Worm (Caenorhabditis elegans) whole organism, L1 larva: Measurements from ENCODE around the gene Y68A4A.10.

Experiments
- C16A3.4 ChIP-seq: fragments of 150-350 bp; optimal IDR thresholded peaks from 2 replicates; lab custom pipeline; 2014; ENCODE audit warnings: missing biosample characterization, missing genetic modification characterization
- F16B12.6 ChIP-seq: fragments of 150-350 bp; optimal IDR thresholded peaks from 2 replicates; lab custom pipeline; 2014; ENCODE audit warnings: missing biosample characterization, missing genetic modification characterization
- aha-1 ChIP-seq: fragments of 150-350 bp; optimal IDR thresholded peaks from 2 replicates; lab custom pipeline; 2014; ENCODE audit warnings: missing biosample characterization, missing genetic modification characterization
- alr-1 ChIP-seq: fragments of 200-800 bp; sonication (Bioruptor generic); optimal IDR thresholded peaks from 2 replicates; lab custom pipeline; 2018; ENCODE audit warnings: borderline replicate concordance, mild to moderate bottlenecking, missing genetic modification characterization, missing compliant biosample characterization
- ama-1 ChIP-seq: fragments of 150-350 bp; optimal IDR thresholded peaks from 2 replicates; lab custom pipeline; 2014
- ceh-8 ChIP-seq: fragments of 200-800 bp; sonication (Bioruptor generic); optimal IDR thresholded peaks from 2 replicates; lab custom pipeline; 2018; ENCODE audit warnings: mild to moderate bottlenecking, missing genetic modification characterization, moderate library complexity, missing compliant biosample characterization
- egl-13 ChIP-seq: sonication (generic microtip); optimal IDR thresholded peaks from 2 replicates; lab custom pipeline; 2016; ENCODE audit warnings: missing genotype, missing genetic modification reagents, missing genetic modification characterization, missing compliant biosample characterization
- elt-2 ChIP-seq: sonication (generic microtip); optimal IDR thresholded peaks from 2 replicates; lab custom pipeline; 2016; ENCODE audit warnings: missing genetic modification characterization, mild to moderate bottlenecking, inconsistent platforms, missing compliant biosample characterization, missing genetic modification reagents
- fos-1 ChIP-seq: fragments of 150-350 bp; optimal IDR thresholded peaks from 2 replicates; lab custom pipeline; 2014; ENCODE audit warnings: missing biosample characterization, missing genetic modification characterization
- grh-1 ChIP-seq: fragments of 200-800 bp; sonication (Bioruptor generic); IDR thresholded peaks from 2 replicates; pipeline ENCODE4 v1.3.6; 2022; ENCODE audit warnings: missing genetic modification reagents, missing genetic modification characterization, missing compliant biosample characterization
- hlh-4 ChIP-seq: sonication (generic microtip); optimal IDR thresholded peaks from 2 replicates; lab custom pipeline; 2016; ENCODE audit warnings: mild to moderate bottlenecking, missing genetic modification characterization, missing compliant biosample characterization
- jun-1 ChIP-seq: fragments of 150-350 bp; optimal IDR thresholded peaks from 2 replicates; lab custom pipeline; 2014; ENCODE audit warnings: missing biosample characterization, missing genetic modification reagents, missing genetic modification characterization
- lin-15B ChIP-seq: fragments of 150-350 bp; sonication (generic microtip); optimal IDR thresholded peaks from 3 replicates; lab custom pipeline; 2014; ENCODE audit warnings: missing biosample characterization, missing genetic modification characterization
- lin-35 ChIP-seq, 2 experiments: fragments of 150-350 bp; optimal IDR thresholded peaks; 2 replicates each; lab custom pipeline; 2014; ENCODE audit warnings: missing biosample characterization in 2 of 2, missing genetic modification characterization in 2 of 2, missing genetic modification reagents in 2 of 2
- lir-3 ChIP-seq: sonication (generic microtip); optimal IDR thresholded peaks from 2 replicates; lab custom pipeline; 2016; ENCODE audit warnings: mild to moderate bottlenecking, missing genetic modification characterization, moderate library complexity, missing compliant biosample characterization; ENCODE audit not compliant: poor library complexity
- mab-9 ChIP-seq: fragments of 200-800 bp; sonication (Bioruptor generic); IDR thresholded peaks from 2 replicates; pipeline ENCODE4 v1.3.6; 2022; ENCODE audit warnings: missing genetic modification reagents, missing genetic modification characterization, missing compliant biosample characterization
- mef-2 ChIP-seq: fragments of 150-350 bp; optimal IDR thresholded peaks from 2 replicates; lab custom pipeline; 2014; ENCODE audit warnings: missing biosample characterization, missing genetic modification characterization
- nhr-11 ChIP-seq: fragments of 150-350 bp; optimal IDR thresholded peaks from 2 replicates; lab custom pipeline; 2014; ENCODE audit warnings: missing biosample characterization, missing genetic modification characterization
- nhr-12 ChIP-seq: sonication (generic microtip); optimal IDR thresholded peaks from 2 replicates; lab custom pipeline; 2017; ENCODE audit warnings: missing biosample characterization, missing genetic modification characterization
- nhr-19 ChIP-seq: fragments of 200-800 bp; sonication (Bioruptor generic); conservative IDR thresholded peaks from 2 replicates; pipeline ENCODE4 v1.3.6; 2022; ENCODE audit warnings: missing genetic modification characterization, missing compliant biosample characterization
- nhr-20 ChIP-seq: sonication (generic microtip); optimal IDR thresholded peaks from 2 replicates; lab custom pipeline; 2016; ENCODE audit warnings: mild to moderate bottlenecking, missing genetic modification characterization, missing compliant biosample characterization
- nhr-71 ChIP-seq: sonication (generic microtip); optimal IDR thresholded peaks from 2 replicates; lab custom pipeline; 2016; ENCODE audit warnings: mild to moderate bottlenecking, missing genetic modification characterization, moderate library complexity, missing compliant biosample characterization
- nhr-85 ChIP-seq: sonication (generic microtip); peaks from one replicate; lab custom pipeline; 2016; ENCODE audit warnings: missing genetic modification characterization, inconsistent platforms, missing compliant biosample characterization
- nhr-90 ChIP-seq: sonication (generic microtip); optimal IDR thresholded peaks from 2 replicates; lab custom pipeline; 2016; ENCODE audit warnings: mild to moderate bottlenecking, missing genetic modification characterization, missing compliant biosample characterization; ENCODE audit not compliant: poor library complexity
- pag-3 ChIP-seq: sonication (generic microtip); optimal IDR thresholded peaks from 2 replicates; lab custom pipeline; 2017; ENCODE audit warnings: missing genetic modification characterization, mild to moderate bottlenecking, missing compliant biosample characterization, antibody characterized with exemption, borderline replicate concordance; ENCODE audit not compliant: insufficient read depth
- snpc-4 ChIP-seq: fragments of 150-350 bp; optimal IDR thresholded peaks from 2 replicates; lab custom pipeline; 2014; ENCODE audit warnings: missing biosample characterization, missing genetic modification characterization
- sox-4 ChIP-seq: sonication (generic microtip); optimal IDR thresholded peaks from 2 replicates; lab custom pipeline; 2016; ENCODE audit warnings: missing genetic modification characterization, missing compliant biosample characterization
- sup-37 ChIP-seq: fragments of 200-800 bp; sonication (Bioruptor generic); optimal IDR thresholded peaks from 2 replicates; lab custom pipeline; 2018; ENCODE audit warnings: mild to moderate bottlenecking, missing genetic modification characterization, missing compliant biosample characterization
- tlp-1 ChIP-seq: fragments of 150-350 bp; optimal IDR thresholded peaks from 2 replicates; lab custom pipeline; 2014; ENCODE audit warnings: missing biosample characterization, missing genetic modification characterization
- unc-130 ChIP-seq: fragments of 150-350 bp; optimal IDR thresholded peaks from 2 replicates; lab custom pipeline; 2017; ENCODE audit warnings: missing biosample characterization, missing genetic modification characterization, inconsistent platforms
- unc-30 ChIP-seq: sonication (generic microtip); optimal IDR thresholded peaks from 2 replicates; lab custom pipeline; 2017; ENCODE audit warnings: missing biosample characterization, missing genetic modification characterization
- unc-86 ChIP-seq: sonication (generic microtip); optimal IDR thresholded peaks from 2 replicates; lab custom pipeline; 2016; ENCODE audit warnings: missing genetic modification characterization, missing compliant biosample characterization
- xbp-1 ChIP-seq: sonication (generic microtip); optimal IDR thresholded peaks from 2 replicates; lab custom pipeline; 2016; ENCODE audit warnings: missing genetic modification characterization, missing compliant biosample characterization
- ztf-4 ChIP-seq: fragments of 150-350 bp; optimal IDR thresholded peaks from 2 replicates; lab custom pipeline; 2014; ENCODE audit warnings: missing biosample characterization, missing genetic modification characterization

The Y68A4A.10 gene

ce11 chrV:17171551-17171950 lies 30.4 kb upstream of the Y68A4A.10 start, which contains the start of gene srbc-26:
Gene srbc-26, plus strand, starts transcription at chrV:17171851.
- TF ChIP-seq C16A3.4 (tag; lab: Kevin White, UChicago) (no peak), unc-130 (tag; lab: Kevin White, UChicago) (no peak)
- TF ChIP-seq, all 84 proteins: peak for 0

- no peak for TF ChIP-seq nhr-20 (tag; lab: Kevin White, UChicago)
- no peak for TF ChIP-seq aha-1 (tag; lab: Kevin White, UChicago)
- TF ChIP-seq lir-3: no peak
- no peak for TF ChIP-seq tlp-1
- TF ChIP-seq hlh-4 (tag; lab: Kevin White, UChicago): no peak
- TF ChIP-seq nhr-71 (tag; lab: Kevin White, UChicago): no peak
- TF ChIP-seq nhr-90: no peak
- no peak for TF ChIP-seq ztf-4 (tag; lab: Kevin White, UChicago)
- TF ChIP-seq pag-3 (tag; lab: Kevin White, UChicago): no peak
- no peak for TF ChIP-seq F16B12.6 (tag; lab: Kevin White, UChicago)
- TF ChIP-seq, all 84 proteins: peak for 0
Observed at ce11 chrV:17173738-17174137, 28.2 kb upstream of the Y68A4A.10 start, which contains the start of gene srbc-25. Gene srbc-25, plus strand, starts transcription at chrV:17174038.

ce11 chrV:17177967-17178366 lies 24.0 kb upstream of the Y68A4A.10 start, which contains the start of gene srsx-1:
Gene srsx-1, minus strand, starts transcription at chrV:17178067.
- no peak for TF ChIP-seq lin-35 (GFP tag; optimal IDR thresholded peaks at IDR 0.05; lab: Kevin White, UChicago)
- no peak for TF ChIP-seq alr-1 (tag; lab: Kevin White, UChicago)
- TF ChIP-seq ceh-8 (GFP tag; lab: Kevin White, UChicago): no peak
- no peak for TF ChIP-seq grh-1
- no peak for TF ChIP-seq xbp-1 (tag; lab: Kevin White, UChicago)
- no peak for TF ChIP-seq nhr-11 (tag; lab: Kevin White, UChicago)

ce11 chrV:17178457-17178856 lies 23.5 kb upstream of the Y68A4A.10 start, which contains the start of gene srh-174:
Gene srh-174, plus strand, starts transcription at chrV:17178757.
- TF ChIP-seq nhr-85 (tag; lab: Kevin White, UChicago) (no peak), hlh-4 (tag; lab: Kevin White, UChicago) (peak; percentile 45)

ce11 chrV:17182045-17182444 lies 19.9 kb upstream of the Y68A4A.10 start, which contains the start of gene srh-159:
Gene srh-159, plus strand, starts transcription at chrV:17182345.
- TF ChIP-seq mab-9 (GFP tag; lab: Robert Waterston, UW) (no peak), hlh-4 (tag; lab: Kevin White, UChicago) (peak; percentile 90), lin-35 (GFP tag; optimal IDR thresholded peaks at IDR 0.05; lab: Kevin White, UChicago) (no peak)

ce11 chrV:17190399-17190798 lies 11.5 kb upstream of the Y68A4A.10 start, which contains the start of gene str-199:
Gene str-199, minus strand, starts transcription at chrV:17190499.
- TF ChIP-seq egl-13 (tag; lab: Kevin White, UChicago) (no peak), nhr-71 (tag; lab: Kevin White, UChicago) (no peak), jun-1 (tag; lab: Kevin White, UChicago) (no peak), lin-15B (tag; lab: Kevin White, UChicago) (no peak), snpc-4 (no peak), lin-35 (GFP tag; optimal IDR thresholded peaks at IDR 0.05; lab: Kevin White, UChicago) (no peak), sox-4 (tag; lab: Kevin White, UChicago) (no peak)

- TF ChIP-seq nhr-85 (tag; lab: Kevin White, UChicago): no peak
- TF ChIP-seq hlh-4 (tag; lab: Kevin White, UChicago): peak; percentile 29
Observed at ce11 chrV:17192238-17192637, 9.7 kb upstream of the Y68A4A.10 start, which contains the start of gene srz-47. Gene srz-47, minus strand, starts transcription at chrV:17192338.

- TF ChIP-seq nhr-85 (tag; lab: Kevin White, UChicago) (no peak), lin-35 (GFP tag; optimal IDR thresholded peaks at IDR 0.05; lab: Kevin White, UChicago) (no peak), mef-2 (tag; lab: Kevin White, UChicago) (no peak), nhr-20 (tag; lab: Kevin White, UChicago) (no peak), nhr-19 (GFP tag; lab: Robert Waterston, UW) (no peak), ama-1 (no peak), F16B12.6 (tag; lab: Kevin White, UChicago) (no peak), sox-4 (tag; lab: Kevin White, UChicago) (no peak), unc-30 (tag; lab: Kevin White, UChicago) (no peak), nhr-12 (tag; lab: Kevin White, UChicago) (no peak), unc-86 (tag; lab: Kevin White, UChicago) (no peak), sup-37 (GFP tag; lab: Kevin White, UChicago) (no peak), elt-2 (no peak), alr-1 (tag; lab: Kevin White, UChicago) (no peak), fos-1 (tag; lab: Kevin White, UChicago) (no peak)
Observed at ce11 chrV:17198926-17199325, 3.0 kb upstream of the Y68A4A.10 start, which contains the start of gene srz-96. Gene srz-96, plus strand, starts transcription at chrV:17199226.
